Fruit fly (Drosophila melanogaster) whole organism, embryonic: Measurements from ENCODE around the gene CG10907.

Source experiments
- Atf3 ChIP-seq: fragments of 200-800 bp; sonication (Bioruptor generic); optimal IDR thresholded peaks from 3 replicates; lab custom pipeline; 2016; ENCODE audit warnings: missing biosample characterization, missing genetic modification characterization
- Atf6 ChIP-seq: fragments of 200-800 bp; sonication (Bioruptor generic); IDR thresholded peaks from 2 replicates; pipeline ENCODE4 v1.3.6; 2022; ENCODE audit warnings: missing biosample characterization, missing genetic modification characterization
- B-H1 ChIP-seq: fragments of 200-800 bp; sonication (Bioruptor generic); IDR thresholded peaks from 3 replicates; pipeline ENCODE4 v1.3.6; 2022; ENCODE audit warnings: missing biosample characterization, missing genetic modification characterization
- B-H2 ChIP-seq: fragments of 200-800 bp; sonication (Bioruptor generic); optimal IDR thresholded peaks from 2 replicates; lab custom pipeline; 2018; ENCODE audit warnings: missing biosample characterization, mild to moderate bottlenecking, missing genetic modification characterization
- BtbVII ChIP-seq: fragments of 200-800 bp; sonication (Bioruptor generic); optimal IDR thresholded peaks from 3 replicates; lab custom pipeline; 2017; ENCODE audit warnings: missing biosample characterization, mild to moderate bottlenecking, missing genetic modification characterization
- CG10959 ChIP-seq: fragments of 200-800 bp; sonication (Bioruptor generic); IDR thresholded peaks from 2 replicates; pipeline ENCODE4 v1.3.6; 2022; ENCODE audit warnings: missing biosample characterization, missing genetic modification characterization
- CG11398 ChIP-seq: fragments of 200-800 bp; sonication (Bioruptor generic); optimal IDR thresholded peaks from 2 replicates; lab custom pipeline; 2016; ENCODE audit warnings: missing biosample characterization, missing genetic modification characterization
- CG11456 ChIP-seq: fragments of 200-800 bp; sonication (Bioruptor generic); IDR thresholded peaks from 3 replicates; pipeline ENCODE4 v1.3.6; 2022; ENCODE audit warnings: missing biosample characterization, missing genetic modification characterization
- CG11504 ChIP-seq: fragments of 200-800 bp; sonication (Bioruptor generic); optimal IDR thresholded peaks from 3 replicates; lab custom pipeline; 2019; ENCODE audit warnings: missing biosample characterization, mild to moderate bottlenecking, missing genetic modification characterization, moderate library complexity
- CG12071 ChIP-seq: fragments of 200-800 bp; sonication (Bioruptor generic); optimal IDR thresholded peaks from 3 replicates; lab custom pipeline; 2018; ENCODE audit warnings: missing biosample characterization, mild to moderate bottlenecking, missing genetic modification characterization
- CG12219 ChIP-seq: fragments of 200-800 bp; sonication (Bioruptor generic); optimal IDR thresholded peaks from 3 replicates; lab custom pipeline; 2018; ENCODE audit warnings: missing biosample characterization, mild to moderate bottlenecking, missing genetic modification characterization
- CG12744 ChIP-seq: fragments of 200-800 bp; sonication (Bioruptor generic); optimal IDR thresholded peaks from 2 replicates; lab custom pipeline; 2016; ENCODE audit warnings: missing biosample characterization, missing genetic modification characterization
- CG12769 ChIP-seq: fragments of 200-800 bp; sonication (Bioruptor generic); optimal IDR thresholded peaks from 2 replicates; lab custom pipeline; 2019; ENCODE audit warnings: missing biosample characterization, mild to moderate bottlenecking, missing genetic modification characterization, moderate library complexity
- CG13624 ChIP-seq: fragments of 200-800 bp; sonication (Bioruptor generic); optimal IDR thresholded peaks from 2 replicates; lab custom pipeline; 2016; ENCODE audit warnings: missing biosample characterization, missing genetic modification characterization
- CG14710 ChIP-seq: fragments of 200-800 bp; sonication (Bioruptor generic); optimal IDR thresholded peaks from 3 replicates; lab custom pipeline; 2019; ENCODE audit warnings: missing biosample characterization, mild to moderate bottlenecking, missing genetic modification characterization, moderate library complexity
- CG15269 ChIP-seq: fragments of 200-800 bp; sonication (Bioruptor generic); optimal IDR thresholded peaks from 2 replicates; lab custom pipeline; 2018; ENCODE audit warnings: missing biosample characterization, mild to moderate bottlenecking, missing genetic modification characterization, moderate library complexity
- CG15696 ChIP-seq: fragments of 200-800 bp; sonication (Bioruptor generic); optimal IDR thresholded peaks from 2 replicates; lab custom pipeline; 2019; ENCODE audit warnings: missing biosample characterization, mild to moderate bottlenecking, missing genetic modification characterization, moderate library complexity
- CG1603 ChIP-seq: fragments of 200-800 bp; sonication (Bioruptor generic); optimal IDR thresholded peaks from 2 replicates; lab custom pipeline; 2019; ENCODE audit warnings: missing biosample characterization, mild to moderate bottlenecking, missing genetic modification characterization, moderate library complexity
- CG1647 ChIP-seq: fragments of 200-800 bp; sonication (Bioruptor generic); optimal IDR thresholded peaks from 3 replicates; lab custom pipeline; 2016; ENCODE audit warnings: missing biosample characterization, missing genetic modification characterization
- CG17328 ChIP-seq: fragments of 200-800 bp; sonication (Bioruptor generic); IDR thresholded peaks from 2 replicates; pipeline ENCODE4 v1.3.6; 2022; ENCODE audit warnings: missing biosample characterization, missing genetic modification characterization
- CG17612 ChIP-seq: fragments of 200-800 bp; sonication (Bioruptor generic); IDR thresholded peaks from 2 replicates; pipeline ENCODE4 v1.3.6; 2022; ENCODE audit warnings: missing biosample characterization, missing genetic modification characterization
- CG33557 ChIP-seq: fragments of 200-800 bp; sonication (Bioruptor generic); optimal IDR thresholded peaks from 2 replicates; lab custom pipeline; 2019; ENCODE audit warnings: missing biosample characterization, mild to moderate bottlenecking, missing genetic modification characterization, moderate library complexity
- CG3407 ChIP-seq: fragments of 200-800 bp; sonication (Bioruptor generic); optimal IDR thresholded peaks from 2 replicates; lab custom pipeline; 2018; ENCODE audit warnings: missing biosample characterization, mild to moderate bottlenecking, missing genetic modification characterization
- CG4730 ChIP-seq: fragments of 200-800 bp; sonication (Bioruptor generic); IDR thresholded peaks from 2 replicates; pipeline ENCODE4 v1.3.6; 2022; ENCODE audit warnings: missing biosample characterization, missing genetic modification characterization
- CG8290 ChIP-seq, 3 experiments: fragments of 200-800 bp; sonication (Bioruptor generic); optimal IDR thresholded peaks; 2 replicates each; lab custom pipeline; 2016 to 2019; ENCODE audit warnings: missing biosample characterization in 3 of 3, missing genetic modification characterization in 3 of 3, mild to moderate bottlenecking in 2 of 3, moderate library complexity in 1 of 3
- CG8388 ChIP-seq: fragments of 200-800 bp; sonication (Bioruptor generic); optimal IDR thresholded peaks from 2 replicates; lab custom pipeline; 2019; ENCODE audit warnings: missing biosample characterization, mild to moderate bottlenecking, missing genetic modification characterization, moderate library complexity
- CG9797 ChIP-seq: fragments of 200-800 bp; sonication (Bioruptor generic); optimal IDR thresholded peaks from 3 replicates; lab custom pipeline; 2018; ENCODE audit warnings: missing biosample characterization, mild to moderate bottlenecking, missing genetic modification characterization
- D19B ChIP-seq: fragments of 200-800 bp; sonication (Bioruptor generic); optimal IDR thresholded peaks from 2 replicates; lab custom pipeline; 2017; ENCODE audit warnings: missing biosample characterization, mild to moderate bottlenecking, missing genetic modification characterization
- Ets65A ChIP-seq: fragments of 200-800 bp; sonication (Bioruptor generic); peaks from one replicate; lab custom pipeline; 2016; ENCODE audit warnings: missing biosample characterization, missing genetic modification characterization
- Gsc ChIP-seq: fragments of 200-800 bp; sonication (Bioruptor generic); IDR thresholded peaks from 2 replicates; pipeline ENCODE4 v1.3.6; 2022; ENCODE audit warnings: missing biosample characterization, missing genetic modification characterization
- HLH4C ChIP-seq: fragments of 200-800 bp; sonication (Bioruptor generic); IDR thresholded peaks from 3 replicates; pipeline ENCODE4 v1.3.6; 2022; ENCODE audit warnings: missing biosample characterization, missing genetic modification characterization; ENCODE audit not compliant: partially characterized antibody
- Rx ChIP-seq: fragments of 200-800 bp; sonication (Bioruptor generic); IDR thresholded peaks from 2 replicates; pipeline ENCODE4 v1.3.6; 2022; ENCODE audit warnings: missing biosample characterization, missing genetic modification characterization
- Trl ChIP-seq, 3 experiments: fragments of >200 bp in 2 of 3; fragments of 200-800 bp in 1 of 3; sonication (Bioruptor generic) in 1 of 3; optimal IDR thresholded peaks; 2 replicates in 1 of 3; 3 replicates in 2 of 3; lab custom pipeline; 2016 to 2017; ENCODE audit warnings: missing biosample characterization in 1 of 3, missing genetic modification characterization in 1 of 3
- bigmax ChIP-seq: fragments of 200-800 bp; sonication (Bioruptor generic); optimal IDR thresholded peaks from 2 replicates; lab custom pipeline; 2018; ENCODE audit warnings: missing biosample characterization, mild to moderate bottlenecking, missing genetic modification characterization
- caup ChIP-seq: fragments of 200-800 bp; sonication (Bioruptor generic); optimal IDR thresholded peaks from 3 replicates; lab custom pipeline; 2017; ENCODE audit warnings: missing biosample characterization, mild to moderate bottlenecking, missing genetic modification characterization, moderate library complexity; ENCODE audit not compliant: severe bottlenecking
- crp ChIP-seq, 2 experiments: fragments of 200-800 bp; sonication (Bioruptor generic); optimal IDR thresholded peaks; 2 replicates in 1 of 2; 3 replicates in 1 of 2; lab custom pipeline; 2017; ENCODE audit warnings: missing biosample characterization in 2 of 2, missing genetic modification characterization in 2 of 2, mild to moderate bottlenecking in 1 of 2, moderate library complexity in 1 of 2
- ewg ChIP-seq: fragments of 200-800 bp; sonication (Bioruptor generic); optimal IDR thresholded peaks from 3 replicates; lab custom pipeline; 2017; ENCODE audit warnings: mild to moderate bottlenecking, missing biosample characterization, missing genetic modification reagents, missing genetic modification characterization
- gcm ChIP-seq: fragments of 200-800 bp; sonication (Bioruptor generic); optimal IDR thresholded peaks from 2 replicates; lab custom pipeline; 2019; ENCODE audit warnings: missing biosample characterization, mild to moderate bottlenecking, missing genetic modification characterization, moderate library complexity
- klu ChIP-seq: fragments of 200-800 bp; sonication (Bioruptor generic); IDR thresholded peaks from 2 replicates; pipeline ENCODE4 v1.3.6; 2022; ENCODE audit warnings: missing biosample characterization, missing genetic modification characterization
- oc ChIP-seq: fragments of 200-800 bp; sonication (Bioruptor generic); optimal IDR thresholded peaks from 2 replicates; lab custom pipeline; 2018; ENCODE audit warnings: missing biosample characterization, mild to moderate bottlenecking, missing genetic modification characterization, moderate library complexity
- run ChIP-seq: fragments of 200-800 bp; sonication (Bioruptor generic); optimal IDR thresholded peaks from 3 replicates; lab custom pipeline; 2018; ENCODE audit warnings: missing biosample characterization, mild to moderate bottlenecking, missing genetic modification characterization
- salm ChIP-seq: fragments of 200-800 bp; sonication (Bioruptor generic); optimal IDR thresholded peaks from 2 replicates; lab custom pipeline; 2018; ENCODE audit warnings: missing biosample characterization, mild to moderate bottlenecking, missing genetic modification characterization
- sens ChIP-seq: fragments of 200-800 bp; sonication (Bioruptor generic); peaks from one replicate; lab custom pipeline; 2016; ENCODE audit warnings: missing biosample characterization, missing genetic modification characterization
- sna ChIP-seq: fragments of 200-800 bp; sonication (Bioruptor generic); IDR thresholded peaks from 2 replicates; pipeline ENCODE4 v1.3.6; 2022; ENCODE audit warnings: missing biosample characterization, missing genetic modification characterization; ENCODE audit not compliant: partially characterized antibody
- tio ChIP-seq: fragments of 200-800 bp; sonication (Bioruptor generic); optimal IDR thresholded peaks from 2 replicates; lab custom pipeline; 2017; ENCODE audit warnings: missing biosample characterization, missing genetic modification characterization, inconsistent platforms
- usp ChIP-seq: fragments of >200 bp; optimal IDR thresholded peaks from 2 replicates; lab custom pipeline; 2017; ENCODE audit warnings: missing biosample characterization, missing genetic modification characterization
- yki ChIP-seq: fragments of >200 bp; optimal IDR thresholded peaks from 3 replicates; lab custom pipeline; 2018

CG10907 gene

DNA sequence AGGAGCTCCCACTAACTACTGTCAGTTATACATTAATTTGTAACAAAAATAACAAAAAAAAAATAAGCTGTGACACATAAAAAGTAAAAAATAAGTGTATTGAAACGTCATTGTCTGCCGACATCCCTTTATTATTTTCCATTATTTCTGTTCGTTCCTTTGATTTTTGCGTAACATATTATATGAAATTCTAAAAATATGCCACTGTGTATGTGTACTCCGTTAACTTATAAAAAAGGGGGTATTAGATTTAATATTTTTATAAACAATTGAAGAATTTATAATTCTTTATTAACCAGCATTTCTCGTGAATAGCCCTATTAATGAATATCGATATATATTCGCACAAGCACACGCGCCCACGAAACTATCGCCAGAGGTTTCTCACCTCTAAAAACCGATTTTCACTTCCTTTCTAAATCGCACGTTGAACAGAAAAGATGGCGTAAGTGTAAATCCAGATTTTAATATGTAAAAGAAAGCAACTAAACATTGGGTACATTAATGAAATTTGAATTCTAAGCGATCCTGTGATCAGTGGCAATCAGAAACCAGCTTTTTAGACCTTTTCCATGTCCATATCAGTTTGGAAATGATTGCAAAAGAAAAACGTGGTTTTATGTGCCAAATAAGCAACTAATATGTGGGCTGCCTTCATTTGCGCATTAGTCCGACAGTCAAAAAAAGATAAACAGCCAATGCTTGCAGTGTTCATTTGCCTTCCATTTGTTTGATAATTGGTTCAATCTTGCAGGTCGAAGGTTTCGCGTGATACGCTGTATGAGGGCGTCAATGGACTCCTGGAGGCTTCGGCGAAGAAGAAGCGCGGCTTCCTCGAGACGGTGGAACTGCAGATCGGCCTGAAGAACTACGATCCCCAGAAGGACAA is 29.4 kb downstream of the CG10907 start, which contains the start of gene RpL10Ab (continued):
- TF ChIP-seq BtbVII (GFP tag; lab: Kevin White, UChicago) (peak; percentile 68), CG8388 (GFP tag; lab: Kevin White, UChicago) (peak; percentile 50), CG3407 (peak; percentile 36), crp (GFP tag; optimal IDR thresholded peaks at IDR 0.05; lab: Kevin White, UChicago) (peak in 1 of 2 experiments; percentile 1), CG11398 (GFP tag; lab: Kevin White, UChicago) (peak; percentile 2), CG33557 (GFP tag; lab: Kevin White, UChicago) (peak; percentile 7), HLH4C (GFP tag; lab: Robert Waterston, UW) (peak; percentile 75), CG12744 (GFP tag; lab: Kevin White, UChicago) (no peak), oc (tag; lab: Kevin White, UChicago) (no peak), CG15269 (peak; percentile 34), CG13624 (GFP tag; lab: Kevin White, UChicago) (peak; percentile 51), B-H2 (GFP tag; lab: Kevin White, UChicago) (peak; percentile 84), Atf6 (peak; percentile 39), CG8290 (GFP tag; optimal IDR thresholded peaks at IDR 0.05; lab: Kevin White, UChicago) (no peak), CG8290 (tag; optimal IDR thresholded peaks at IDR 0.05; lab: Kevin White, UChicago) (peak in 1 of 2 experiments; percentile 81), CG11504 (tag; lab: Kevin White, UChicago) (peak; percentile 83), D19B (GFP tag; lab: Kevin White, UChicago) (peak; percentile 49), CG12219 (GFP tag; lab: Kevin White, UChicago) (peak; percentile 33), CG10959 (no peak; the same call in none of the 2 replicates), Atf3 (GFP tag; lab: Kevin White, UChicago) (peak; percentile 14), Ets65A (peak; percentile 96), tio (GFP tag; lab: Kevin White, UChicago) (peak; percentile 64), CG11456 (peak; percentile 89), run (tag; lab: Kevin White, UChicago) (no peak), klu (GFP tag; lab: Robert Waterston, UW) (peak; percentile 61; the same call in 1 of the 2 replicates), sens (peak; percentile 83), CG14710 (tag; lab: Kevin White, UChicago) (peak; percentile 71), CG9797 (GFP tag; lab: Kevin White, UChicago) (no peak), CG17612 (no peak), CG12071 (GFP tag; lab: Kevin White, UChicago) (peak; percentile 82), CG12769 (tag; lab: Kevin White, UChicago) (no peak), B-H1 (peak; percentile 9; the same call in 1 of the 3 replicates), CG4730 (GFP tag; lab: Robert Waterston, UW) (0 out of 2 replicates have a peak, but pooled peaks have one; percentile 9), ewg (GFP tag; lab: Kevin White, UChicago) (peak; percentile 3), CG17328 (GFP tag; lab: Robert Waterston, UW) (peak; percentile 71), caup (GFP tag; lab: Kevin White, UChicago) (peak; percentile 72), Trl (optimal IDR thresholded peaks at IDR 0.05; lab: Kevin White, UChicago) (no peak), Trl (GFP tag; optimal IDR thresholded peaks at IDR 0.05; lab: Kevin White, UChicago) (peak; percentile 54), yki (lab: Kevin White, UChicago) (no peak), salm (tag; lab: Kevin White, UChicago) (peak; percentile 17), bigmax (GFP tag; lab: Kevin White, UChicago) (no peak), Rx (GFP tag; lab: Robert Waterston, UW) (peak; percentile 59), gcm (GFP tag; lab: Kevin White, UChicago) (peak; percentile 23), Gsc (no peak), CG1647 (GFP tag; lab: Kevin White, UChicago) (peak; percentile 17), CG1603 (tag; lab: Kevin White, UChicago) (peak; percentile 69), usp (GFP tag; lab: Kevin White, UChicago) (no peak), sna (peak; percentile 19; the same call in 1 of the 2 replicates), CG15696 (tag; lab: Kevin White, UChicago) (peak; percentile 50)
